Worm (Caenorhabditis elegans) whole organism, L1 larva: ENCODE data around the gene Y50E8A.2.

ENCODE experiments used
- aly-2 ChIP-seq: fragments of 150-350 bp; optimal IDR thresholded peaks from 2 replicates; lab custom pipeline; 2014; ENCODE audit warnings: missing biosample characterization, missing genetic modification characterization
- blmp-1 ChIP-seq: fragments of 150-350 bp; optimal IDR thresholded peaks from 2 replicates; lab custom pipeline; 2014; ENCODE audit warnings: missing biosample characterization, missing genetic modification characterization
- ces-1 ChIP-seq: fragments of 150-350 bp; optimal IDR thresholded peaks from 2 replicates; lab custom pipeline; 2014; ENCODE audit warnings: missing biosample characterization, missing genetic modification reagents, missing genetic modification characterization
- dpl-1 ChIP-seq, 3 experiments: fragments of 150-350 bp in 2 of 3; sonication (generic microtip) in 1 of 3; optimal IDR thresholded peaks; 2 replicates each; lab custom pipeline; 2014 to 2017; ENCODE audit warnings: missing biosample characterization in 3 of 3, missing genetic modification characterization in 3 of 3, missing genetic modification reagents in 3 of 3
- efl-1 ChIP-seq, 4 experiments: fragments of 150-350 bp; optimal IDR thresholded peaks in 3 of 4; peaks in 1 of 4; 1 replicate in 1 of 4; 2 replicates in 3 of 4; lab custom pipeline; 2014; ENCODE audit warnings: missing biosample characterization in 2 of 4, missing genetic modification characterization in 2 of 4, missing genetic modification reagents in 2 of 4
- efl-3 ChIP-seq: fragments of 200-800 bp; sonication (Bioruptor generic); optimal IDR thresholded peaks from 2 replicates; lab custom pipeline; 2018; ENCODE audit warnings: mild to moderate bottlenecking, missing genetic modification characterization, missing compliant biosample characterization
- elt-3 ChIP-seq, 6 experiments: fragments of 150-350 bp in 1 of 6; sonication (generic microtip); optimal IDR thresholded peaks; 2 replicates each; lab custom pipeline; 2017 to 2018; ENCODE audit warnings: missing biosample characterization in 6 of 6, missing genetic modification characterization in 6 of 6, inconsistent platforms in 1 of 6
- ets-5 ChIP-seq: fragments of 200-800 bp; sonication (Bioruptor generic); IDR thresholded peaks from 2 replicates; pipeline ENCODE4 v1.3.6; 2022; ENCODE audit warnings: missing genetic modification characterization, missing compliant biosample characterization
- fkh-4 ChIP-seq: sonication (generic microtip); optimal IDR thresholded peaks from 2 replicates; lab custom pipeline; 2016; ENCODE audit warnings: missing compliant biosample characterization, missing genetic modification characterization, borderline replicate concordance
- fkh-8 ChIP-seq: sonication (generic microtip); optimal IDR thresholded peaks from 2 replicates; lab custom pipeline; 2016; ENCODE audit warnings: mild to moderate bottlenecking, missing genetic modification characterization, missing compliant biosample characterization
- hlh-4 ChIP-seq: sonication (generic microtip); optimal IDR thresholded peaks from 2 replicates; lab custom pipeline; 2016; ENCODE audit warnings: mild to moderate bottlenecking, missing genetic modification characterization, missing compliant biosample characterization
- isw-1 ChIP-seq: fragments of 200-800 bp; sonication (Bioruptor generic); IDR thresholded peaks from 2 replicates; pipeline ENCODE4 v1.3.6; 2022; ENCODE audit warnings: missing genetic modification characterization, missing compliant biosample characterization
- jun-1 ChIP-seq: fragments of 150-350 bp; optimal IDR thresholded peaks from 2 replicates; lab custom pipeline; 2014; ENCODE audit warnings: missing biosample characterization, missing genetic modification reagents, missing genetic modification characterization
- lin-15B ChIP-seq: fragments of 150-350 bp; sonication (generic microtip); optimal IDR thresholded peaks from 3 replicates; lab custom pipeline; 2014; ENCODE audit warnings: missing biosample characterization, missing genetic modification characterization
- lin-35 ChIP-seq, 2 experiments: fragments of 150-350 bp; optimal IDR thresholded peaks; 2 replicates each; lab custom pipeline; 2014; ENCODE audit warnings: missing biosample characterization in 2 of 2, missing genetic modification characterization in 2 of 2, missing genetic modification reagents in 2 of 2
- lin-39 ChIP-seq: fragments of 150-350 bp; optimal IDR thresholded peaks from 2 replicates; lab custom pipeline; 2014; ENCODE audit warnings: missing biosample characterization, missing genetic modification reagents, missing genetic modification characterization
- lir-3 ChIP-seq: sonication (generic microtip); optimal IDR thresholded peaks from 2 replicates; lab custom pipeline; 2016; ENCODE audit warnings: mild to moderate bottlenecking, missing genetic modification characterization, moderate library complexity, missing compliant biosample characterization; ENCODE audit not compliant: poor library complexity
- lsy-2 ChIP-seq, 2 experiments: fragments of 150-350 bp; optimal IDR thresholded peaks; 2 replicates each; lab custom pipeline; 2014; ENCODE audit warnings: missing biosample characterization in 2 of 2, missing genetic modification characterization in 2 of 2
- mab-9 ChIP-seq: fragments of 200-800 bp; sonication (Bioruptor generic); IDR thresholded peaks from 2 replicates; pipeline ENCODE4 v1.3.6; 2022; ENCODE audit warnings: missing genetic modification reagents, missing genetic modification characterization, missing compliant biosample characterization
- mdl-1 ChIP-seq, 2 experiments: fragments of 150-350 bp; optimal IDR thresholded peaks; 2 replicates each; lab custom pipeline; 2014 to 2017; ENCODE audit warnings: missing biosample characterization in 2 of 2, missing genetic modification characterization in 2 of 2, inconsistent platforms in 1 of 2
- mep-1 ChIP-seq: fragments of 150-350 bp; optimal IDR thresholded peaks from 2 replicates; lab custom pipeline; 2014; ENCODE audit warnings: missing biosample characterization, missing genetic modification characterization
- nhr-11 ChIP-seq: fragments of 150-350 bp; optimal IDR thresholded peaks from 2 replicates; lab custom pipeline; 2014; ENCODE audit warnings: missing biosample characterization, missing genetic modification characterization
- nhr-237 ChIP-seq: fragments of 150-350 bp; optimal IDR thresholded peaks from 2 replicates; lab custom pipeline; 2014; ENCODE audit warnings: missing biosample characterization, missing genetic modification characterization
- nhr-28 ChIP-seq: fragments of 150-350 bp; optimal IDR thresholded peaks from 2 replicates; lab custom pipeline; 2014; ENCODE audit warnings: missing biosample characterization, missing genetic modification characterization
- nhr-47 ChIP-seq: sonication (generic microtip); optimal IDR thresholded peaks from 2 replicates; lab custom pipeline; 2016; ENCODE audit warnings: mild to moderate bottlenecking, missing genetic modification characterization, moderate library complexity, missing compliant biosample characterization
- nhr-71 ChIP-seq: sonication (generic microtip); optimal IDR thresholded peaks from 2 replicates; lab custom pipeline; 2016; ENCODE audit warnings: mild to moderate bottlenecking, missing genetic modification characterization, moderate library complexity, missing compliant biosample characterization
- nhr-77 ChIP-seq: fragments of 150-350 bp; optimal IDR thresholded peaks from 2 replicates; lab custom pipeline; 2014; ENCODE audit warnings: missing biosample characterization, missing genetic modification characterization
- nhr-85 ChIP-seq: sonication (generic microtip); peaks from one replicate; lab custom pipeline; 2016; ENCODE audit warnings: missing genetic modification characterization, inconsistent platforms, missing compliant biosample characterization
- pax-3 ChIP-seq: fragments of 200-800 bp; sonication (Bioruptor generic); optimal IDR thresholded peaks from 2 replicates; lab custom pipeline; 2018; ENCODE audit warnings: mild to moderate bottlenecking, missing genetic modification characterization, moderate library complexity, missing compliant biosample characterization
- skn-1 ChIP-seq: fragments of 150-350 bp; optimal IDR thresholded peaks from 2 replicates; lab custom pipeline; 2014; ENCODE audit warnings: missing biosample characterization, missing genetic modification characterization
- snpc-4 ChIP-seq: fragments of 150-350 bp; optimal IDR thresholded peaks from 2 replicates; lab custom pipeline; 2014; ENCODE audit warnings: missing biosample characterization, missing genetic modification characterization
- sptf-1 ChIP-seq: fragments of 150-350 bp; optimal IDR thresholded peaks from 2 replicates; lab custom pipeline; 2014; ENCODE audit warnings: missing biosample characterization, missing genetic modification characterization
- sup-37 ChIP-seq: fragments of 200-800 bp; sonication (Bioruptor generic); optimal IDR thresholded peaks from 2 replicates; lab custom pipeline; 2018; ENCODE audit warnings: mild to moderate bottlenecking, missing genetic modification characterization, missing compliant biosample characterization
- tlp-1 ChIP-seq: fragments of 150-350 bp; optimal IDR thresholded peaks from 2 replicates; lab custom pipeline; 2014; ENCODE audit warnings: missing biosample characterization, missing genetic modification characterization
- zip-4 ChIP-seq: fragments of 200-800 bp; sonication (Bioruptor generic); optimal IDR thresholded peaks from 2 replicates; lab custom pipeline; 2018; ENCODE audit warnings: mild to moderate bottlenecking, missing genetic modification characterization, moderate library complexity, missing compliant biosample characterization
- ztf-11 ChIP-seq, 2 experiments: sonication (generic microtip); optimal IDR thresholded peaks; 2 replicates each; lab custom pipeline; 2016 to 2017; ENCODE audit warnings: missing genetic modification characterization in 2 of 2, missing biosample characterization in 1 of 2, missing compliant biosample characterization in 1 of 2

Y50E8A.2 gene

ce11 chrV:14716114-14716513 is 12.5 kb downstream of the Y50E8A.2 start, which contains the start of gene fbxa-147:
Gene fbxa-147 (plus strand): TSS chrV:14716499.
- TF ChIP-seq mdl-1 (tag; optimal IDR thresholded peaks at IDR 0.05; lab: Kevin White, UChicago) (no peak), nhr-47 (tag; lab: Kevin White, UChicago) (no peak), pax-3 (peak; percentile 3)

DNA sequence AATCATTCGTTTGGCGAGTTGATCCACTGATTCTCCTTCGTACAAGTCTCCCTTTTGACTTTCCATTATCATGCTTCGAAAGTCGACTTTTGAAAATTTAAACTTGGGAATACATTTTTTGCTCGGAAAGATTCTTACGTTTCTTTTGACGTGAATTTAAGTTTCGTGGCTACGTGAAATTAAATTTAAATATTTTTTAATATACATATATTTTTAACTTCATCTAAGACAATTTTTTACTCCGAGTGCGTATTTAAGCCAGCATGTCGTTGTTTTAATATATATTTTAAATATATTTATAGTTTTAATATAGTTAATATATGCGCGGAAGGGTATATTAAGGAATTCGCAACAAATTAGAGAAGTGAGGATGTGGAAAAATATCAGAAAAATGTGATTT is 13.0 kb downstream of the Y50E8A.2 start, which contains the start of gene R08A2.2:
Gene R08A2.2, minus strand, starts transcription at position 101 of the 400 bp plus-strand sequence.
- TF ChIP-seq blmp-1 (tag; lab: Kevin White, UChicago) (no peak), tlp-1 (no peak), sptf-1 (tag; lab: Kevin White, UChicago) (no peak), nhr-237 (no peak), efl-3 (GFP tag; lab: Kevin White, UChicago) (no peak), aly-2 (no peak), mep-1 (tag; lab: Kevin White, UChicago) (no peak), nhr-71 (tag; lab: Kevin White, UChicago) (no peak), nhr-85 (tag; lab: Kevin White, UChicago) (no peak), efl-1 (optimal IDR thresholded peaks at IDR 0.05; lab: Kevin White, UChicago) (no peak), efl-1 (GFP tag; optimal IDR thresholded peaks at IDR 0.05 in 1 of 2; lab: Kevin White, UChicago) (no peak), fkh-4 (tag; lab: Kevin White, UChicago) (no peak), lin-35 (GFP tag; optimal IDR thresholded peaks at IDR 0.05; lab: Kevin White, UChicago) (no peak), jun-1 (tag; lab: Kevin White, UChicago) (no peak), sup-37 (GFP tag; lab: Kevin White, UChicago) (no peak), ces-1 (no peak), elt-3 (tag; optimal IDR thresholded peaks at IDR 0.05; lab: Kevin White, UChicago) (no peak), zip-4 (GFP tag; lab: Kevin White, UChicago) (no peak), snpc-4 (tag; lab: Kevin White, UChicago) (no peak), ztf-11 (tag; optimal IDR thresholded peaks at IDR 0.05; lab: Kevin White, UChicago) (no peak), fkh-8 (tag; lab: Kevin White, UChicago) (no peak)

DNA sequence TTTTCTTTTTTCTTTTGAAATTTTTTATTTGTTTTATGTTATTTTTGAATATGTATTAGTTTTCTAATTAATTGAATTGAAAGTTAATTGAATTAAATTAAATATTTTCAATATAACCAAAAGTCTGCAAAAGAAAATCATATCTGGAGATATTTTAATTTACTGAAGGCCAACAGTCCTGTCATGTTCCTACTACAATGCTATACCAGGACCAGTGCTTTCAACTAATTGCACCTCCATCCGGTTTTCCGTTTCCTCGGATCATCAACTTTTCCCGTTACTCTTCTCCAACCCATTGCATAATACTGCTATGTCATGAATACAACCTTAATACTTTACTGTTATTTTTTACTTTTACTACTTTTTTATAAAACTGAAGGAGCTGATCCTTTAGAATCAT is 16.3 kb downstream of the Y50E8A.2 start, which contains the start of gene R08A2.5:
Gene R08A2.5, plus strand, starts transcription at position 301 of the 400 bp plus-strand sequence.
- no peak for TF ChIP-seq pax-3
- no peak for TF ChIP-seq blmp-1 (tag; lab: Kevin White, UChicago)
- no peak for TF ChIP-seq dpl-1 (GFP tag; optimal IDR thresholded peaks at IDR 0.05; lab: Kevin White, UChicago)
- no peak for TF ChIP-seq hlh-4 (tag; lab: Kevin White, UChicago)
- no peak for TF ChIP-seq snpc-4 (tag; lab: Kevin White, UChicago)
- no peak for TF ChIP-seq lin-15B (tag; lab: Kevin White, UChicago)
- TF ChIP-seq nhr-11, result no peak
- TF ChIP-seq skn-1 (tag; lab: Kevin White, UChicago), result no peak
- no peak for TF ChIP-seq isw-1 (GFP tag; lab: Robert Waterston, UW)
- TF ChIP-seq nhr-77 (tag; lab: Kevin White, UChicago), result no peak
- TF ChIP-seq nhr-28 (tag; lab: Kevin White, UChicago), result no peak
- no peak for TF ChIP-seq aly-2
- TF ChIP-seq lin-39 (tag; lab: Kevin White, UChicago), result no peak
- TF ChIP-seq lsy-2 (tag; optimal IDR thresholded peaks at IDR 0.05; lab: Kevin White, UChicago), result no peak
- TF ChIP-seq lir-3 (tag; lab: Kevin White, UChicago), result no peak

- TF ChIP-seq ets-5 (GFP tag; lab: Robert Waterston, UW) (no peak), mab-9 (no peak)
These were observed 17.6 kb downstream of the Y50E8A.2 start, which contains the start of gene ssp-33 for ce11 chrV:14711077-14711476. Gene ssp-33 (plus strand): TSS chrV:14711377.
